Worm (Caenorhabditis elegans) whole organism, L3 larva: Measurements from ENCODE around the gene nhr-30.

Source experiments
- ZK546.5 ChIP-seq: sonication (generic microtip); optimal IDR thresholded peaks from 2 replicates; lab custom pipeline; 2017; ENCODE audit warnings: missing biosample characterization, missing genetic modification characterization
- aly-2 ChIP-seq: fragments of 150-350 bp; optimal IDR thresholded peaks from 2 replicates; lab custom pipeline; 2014; ENCODE audit warnings: missing biosample characterization, missing genetic modification characterization
- ama-1 ChIP-seq: fragments of 150-350 bp; optimal IDR thresholded peaks from 2 replicates; lab custom pipeline; 2018
- ceh-16 ChIP-seq: sonication (generic microtip); optimal IDR thresholded peaks from 2 replicates; lab custom pipeline; 2017; ENCODE audit warnings: missing biosample characterization, missing genetic modification characterization
- ceh-28 ChIP-seq: fragments of 150-350 bp; optimal IDR thresholded peaks from 2 replicates; lab custom pipeline; 2014; ENCODE audit warnings: missing biosample characterization, missing genetic modification reagents, missing genetic modification characterization
- ceh-82 ChIP-seq: fragments of 150-350 bp; optimal IDR thresholded peaks from 2 replicates; lab custom pipeline; 2014; ENCODE audit warnings: missing biosample characterization, missing genetic modification characterization
- ceh-9 ChIP-seq: sonication (generic microtip); optimal IDR thresholded peaks from 2 replicates; lab custom pipeline; 2018; ENCODE audit warnings: missing biosample characterization, missing genetic modification characterization
- daf-12 ChIP-seq: fragments of 150-350 bp; optimal IDR thresholded peaks from 2 replicates; lab custom pipeline; 2014; ENCODE audit warnings: missing biosample characterization, missing genetic modification reagents, missing genetic modification characterization
- egl-27 ChIP-seq: sonication (generic microtip); optimal IDR thresholded peaks from 4 replicates; lab custom pipeline; 2017; ENCODE audit warnings: missing biosample characterization, missing genetic modification reagents, missing genetic modification characterization
- egl-5 ChIP-seq: fragments of 150-350 bp; optimal IDR thresholded peaks from 2 replicates; lab custom pipeline; 2017; ENCODE audit warnings: missing biosample characterization, missing genetic modification reagents, missing genetic modification characterization, inconsistent platforms
- elt-1 ChIP-seq: fragments of 150-350 bp; optimal IDR thresholded peaks from 2 replicates; lab custom pipeline; 2014; ENCODE audit warnings: missing biosample characterization, missing genetic modification characterization
- elt-2 ChIP-seq: sonication (generic microtip); optimal IDR thresholded peaks from 2 replicates; lab custom pipeline; 2016; ENCODE audit warnings: missing genetic modification reagents, mild to moderate bottlenecking, missing genetic modification characterization, missing compliant biosample characterization
- elt-3 ChIP-seq, 3 experiments: fragments of 150-350 bp in 1 of 3; sonication (generic microtip) in 2 of 3; optimal IDR thresholded peaks; 2 replicates in 2 of 3; 4 replicates in 1 of 3; lab custom pipeline; 2014 to 2017; ENCODE audit warnings: missing biosample characterization in 3 of 3, missing genetic modification characterization in 3 of 3
- eor-1 ChIP-seq, 2 experiments: fragments of 150-350 bp; optimal IDR thresholded peaks; 2 replicates each; lab custom pipeline; 2014 to 2018; ENCODE audit warnings: missing biosample characterization in 2 of 2, missing genetic modification characterization in 2 of 2
- fkh-10 ChIP-seq: sonication (generic microtip); optimal IDR thresholded peaks from 2 replicates; lab custom pipeline; 2017; ENCODE audit warnings: missing biosample characterization, missing genetic modification reagents, missing genetic modification characterization
- fkh-2 ChIP-seq: fragments of 150-350 bp; optimal IDR thresholded peaks from 2 replicates; lab custom pipeline; 2014; ENCODE audit warnings: missing biosample characterization, missing genetic modification reagents, missing genetic modification characterization
- fos-1 ChIP-seq: fragments of 150-350 bp; optimal IDR thresholded peaks from 2 replicates; lab custom pipeline; 2014; ENCODE audit warnings: missing biosample characterization, missing genetic modification characterization
- hmg-11 ChIP-seq: sonication (generic microtip); optimal IDR thresholded peaks from 2 replicates; lab custom pipeline; 2016; ENCODE audit warnings: missing genetic modification characterization, missing compliant biosample characterization
- jun-1 ChIP-seq: fragments of 150-350 bp; optimal IDR thresholded peaks from 2 replicates; lab custom pipeline; 2014; ENCODE audit warnings: missing biosample characterization, missing genetic modification reagents, missing genetic modification characterization
- lin-15B ChIP-seq: fragments of 150-350 bp; optimal IDR thresholded peaks from 2 replicates; lab custom pipeline; 2014; ENCODE audit warnings: missing biosample characterization, missing genetic modification characterization
- lin-39 ChIP-seq: fragments of 150-350 bp; optimal IDR thresholded peaks from 2 replicates; lab custom pipeline; 2018; ENCODE audit warnings: missing biosample characterization, missing genetic modification reagents, missing genetic modification characterization
- lsy-12 ChIP-seq: sonication (generic microtip); optimal IDR thresholded peaks from 2 replicates; lab custom pipeline; 2016; ENCODE audit warnings: mild to moderate bottlenecking, missing genetic modification characterization, missing compliant biosample characterization
- mdl-1 ChIP-seq: fragments of 150-350 bp; optimal IDR thresholded peaks from 2 replicates; lab custom pipeline; 2014; ENCODE audit warnings: missing biosample characterization, missing genetic modification characterization
- mml-1 ChIP-seq: fragments of 150-350 bp; sonication (generic microtip); optimal IDR thresholded peaks from 3 replicates; lab custom pipeline; 2014; ENCODE audit warnings: missing biosample characterization, missing genetic modification characterization
- nfya-1 ChIP-seq: sonication (generic microtip); optimal IDR thresholded peaks from 2 replicates; lab custom pipeline; 2017; ENCODE audit warnings: missing genetic modification characterization, mild to moderate bottlenecking, missing compliant biosample characterization, antibody characterized with exemption, moderate library complexity; ENCODE audit not compliant: insufficient read depth
- nhr-11 ChIP-seq: fragments of 150-350 bp; optimal IDR thresholded peaks from 2 replicates; lab custom pipeline; 2014; ENCODE audit warnings: missing biosample characterization, missing genetic modification characterization
- nhr-12 ChIP-seq: fragments of 150-350 bp; optimal IDR thresholded peaks from 2 replicates; lab custom pipeline; 2014; ENCODE audit warnings: missing biosample characterization, missing genetic modification characterization
- nhr-23 ChIP-seq: fragments of 150-350 bp; optimal IDR thresholded peaks from 2 replicates; lab custom pipeline; 2014; ENCODE audit warnings: missing biosample characterization, missing genetic modification reagents, missing genetic modification characterization
- nhr-237 ChIP-seq: fragments of 150-350 bp; optimal IDR thresholded peaks from 2 replicates; lab custom pipeline; 2014; ENCODE audit warnings: missing biosample characterization, missing genetic modification characterization
- nhr-25 ChIP-seq: sonication (generic microtip); optimal IDR thresholded peaks from 2 replicates; lab custom pipeline; 2017; ENCODE audit warnings: missing biosample characterization, missing genetic modification characterization
- nhr-28 ChIP-seq: fragments of 150-350 bp; optimal IDR thresholded peaks from 2 replicates; lab custom pipeline; 2014; ENCODE audit warnings: missing biosample characterization, missing genetic modification characterization
- nhr-43 ChIP-seq: sonication (generic microtip); optimal IDR thresholded peaks from 2 replicates; lab custom pipeline; 2016; ENCODE audit warnings: mild to moderate bottlenecking, missing genetic modification characterization, missing compliant biosample characterization; ENCODE audit not compliant: poor library complexity, severe bottlenecking
- nhr-67 ChIP-seq: fragments of 150-350 bp; optimal IDR thresholded peaks from 2 replicates; lab custom pipeline; 2014; ENCODE audit warnings: missing biosample characterization, missing genetic modification characterization
- nhr-76 ChIP-seq: fragments of 150-350 bp; sonication (generic microtip); optimal IDR thresholded peaks from 5 replicates; lab custom pipeline; 2014; ENCODE audit warnings: missing biosample characterization, missing genetic modification characterization
- nhr-77 ChIP-seq: fragments of 150-350 bp; optimal IDR thresholded peaks from 2 replicates; lab custom pipeline; 2014; ENCODE audit warnings: missing biosample characterization, missing genetic modification characterization
- pha-4 ChIP-seq: fragments of 150-350 bp; optimal IDR thresholded peaks from 2 replicates; lab custom pipeline; 2014; ENCODE audit warnings: missing biosample characterization, missing genetic modification reagents, missing genetic modification characterization
- pqm-1 ChIP-seq: fragments of 150-350 bp; optimal IDR thresholded peaks from 2 replicates; lab custom pipeline; 2017; ENCODE audit warnings: missing biosample characterization, missing genetic modification characterization, inconsistent platforms
- sea-2 ChIP-seq: fragments of 150-350 bp; sonication (generic microtip); optimal IDR thresholded peaks from 4 replicates; lab custom pipeline; 2014; ENCODE audit warnings: missing biosample characterization, missing genetic modification reagents, missing genetic modification characterization
- skn-1 ChIP-seq: fragments of 150-350 bp; optimal IDR thresholded peaks from 2 replicates; lab custom pipeline; 2014; ENCODE audit warnings: missing biosample characterization, missing genetic modification characterization
- snpc-4 ChIP-seq: fragments of 150-350 bp; optimal IDR thresholded peaks from 2 replicates; lab custom pipeline; 2014; ENCODE audit warnings: missing biosample characterization, missing genetic modification characterization
- tbx-2 ChIP-seq: sonication (generic microtip); optimal IDR thresholded peaks from 2 replicates; lab custom pipeline; 2016; ENCODE audit warnings: mild to moderate bottlenecking, missing genetic modification characterization, missing compliant biosample characterization
- unc-62 ChIP-seq: fragments of 150-350 bp; sonication (generic microtip); optimal IDR thresholded peaks from 4 replicates; lab custom pipeline; 2014; ENCODE audit warnings: missing biosample characterization, missing genetic modification reagents, missing genetic modification characterization
- zag-1 ChIP-seq: fragments of 150-350 bp; optimal IDR thresholded peaks from 2 replicates; lab custom pipeline; 2014; ENCODE audit warnings: missing biosample characterization, missing genetic modification characterization
- ztf-11 ChIP-seq: fragments of 150-350 bp; optimal IDR thresholded peaks from 2 replicates; lab custom pipeline; 2014; ENCODE audit warnings: missing biosample characterization, missing genetic modification characterization
- ztf-4 ChIP-seq: fragments of 150-350 bp; optimal IDR thresholded peaks from 2 replicates; lab custom pipeline; 2014; ENCODE audit warnings: missing biosample characterization, missing genetic modification characterization

nhr-30 gene

ce11 chrV:9082350-9082749 lies 37.4 kb downstream of the nhr-30 start:
- no peak for TF ChIP-seq jun-1
- no peak for TF ChIP-seq ceh-9 (tag; lab: Kevin White, UChicago)
- no peak for TF ChIP-seq fos-1 (tag; lab: Kevin White, UChicago)
- TF ChIP-seq nhr-77 (tag; lab: Kevin White, UChicago), result no peak
- peak; percentile 32 for TF ChIP-seq nhr-25 (tag; lab: Kevin White, UChicago)
- TF ChIP-seq hmg-11 (tag; lab: Kevin White, UChicago), result no peak
- TF ChIP-seq nhr-23, result peak; percentile 3
- no peak for TF ChIP-seq mml-1 (tag; lab: Kevin White, UChicago)
- TF ChIP-seq snpc-4 (tag; lab: Kevin White, UChicago), result no peak

- TF ChIP-seq aly-2 (tag; lab: Kevin White, UChicago) (no peak), eor-1 (tag; optimal IDR thresholded peaks at IDR 0.05; lab: Kevin White, UChicago) (no peak), lin-39 (no peak), nhr-43 (peak; percentile 11), zag-1 (tag; lab: Kevin White, UChicago) (no peak), nfya-1 (tag; lab: Kevin White, UChicago) (no peak), nhr-25 (tag; lab: Kevin White, UChicago) (peak; percentile 12), pqm-1 (no peak), egl-5 (no peak), pha-4 (no peak), elt-2 (tag; lab: Kevin White, UChicago) (no peak), ceh-16 (tag; lab: Kevin White, UChicago) (no peak), snpc-4 (tag; lab: Kevin White, UChicago) (no peak), ZK546.5 (tag; lab: Kevin White, UChicago) (no peak), ceh-82 (tag; lab: Kevin White, UChicago) (no peak), egl-27 (tag; lab: Kevin White, UChicago) (no peak), nhr-23 (peak; percentile 37), fos-1 (tag; lab: Kevin White, UChicago) (no peak), nhr-67 (tag; lab: Kevin White, UChicago) (no peak), lsy-12 (tag; lab: Kevin White, UChicago) (no peak)
Measured at ce11 chrV:9084252-9084651, 39.3 kb downstream of the nhr-30 start.

ce11 chrV:9085845-9086244 lies 40.9 kb downstream of the nhr-30 start:
- TF ChIP-seq lin-39 (no peak), hmg-11 (tag; lab: Kevin White, UChicago) (no peak), nhr-77 (tag; lab: Kevin White, UChicago) (no peak), pqm-1 (peak; percentile 15), skn-1 (tag; lab: Kevin White, UChicago) (no peak), lsy-12 (tag; lab: Kevin White, UChicago) (no peak), nhr-12 (tag; lab: Kevin White, UChicago) (no peak), lin-15B (tag; lab: Kevin White, UChicago) (no peak), sea-2 (no peak), snpc-4 (tag; lab: Kevin White, UChicago) (no peak), egl-5 (no peak), jun-1 (peak; percentile 43), nhr-25 (tag; lab: Kevin White, UChicago) (peak; percentile 73), nhr-237 (tag; lab: Kevin White, UChicago) (no peak), egl-27 (tag; lab: Kevin White, UChicago) (no peak), fkh-2 (tag; lab: Kevin White, UChicago) (no peak), nhr-11 (tag; lab: Kevin White, UChicago) (no peak), elt-3 (tag; optimal IDR thresholded peaks at IDR 0.05; lab: Kevin White, UChicago) (peak in 1 of 3 experiments; percentile 84), ama-1 (lab: Kevin White, UChicago) (no peak), ceh-28 (tag; lab: Kevin White, UChicago) (peak; percentile 58), ceh-16 (tag; lab: Kevin White, UChicago) (no peak), nhr-76 (no peak), ztf-4 (no peak), nhr-23 (peak; percentile 89), ZK546.5 (tag; lab: Kevin White, UChicago) (no peak), mdl-1 (no peak), aly-2 (tag; lab: Kevin White, UChicago) (no peak), eor-1 (tag; optimal IDR thresholded peaks at IDR 0.05; lab: Kevin White, UChicago) (no peak), unc-62 (GFP tag; lab: Kevin White, UChicago) (no peak), zag-1 (tag; lab: Kevin White, UChicago) (no peak), daf-12 (tag; lab: Kevin White, UChicago) (no peak), mml-1 (tag; lab: Kevin White, UChicago) (no peak), nfya-1 (tag; lab: Kevin White, UChicago) (no peak), nhr-43 (peak; percentile 88), tbx-2 (tag; lab: Kevin White, UChicago) (peak; percentile 22), ztf-11 (tag; lab: Kevin White, UChicago) (no peak), fkh-10 (no peak), nhr-28 (tag; lab: Kevin White, UChicago) (no peak), elt-2 (tag; lab: Kevin White, UChicago) (peak; percentile 34), ceh-82 (tag; lab: Kevin White, UChicago) (no peak), elt-1 (tag; lab: Kevin White, UChicago) (no peak)
